Worm (Caenorhabditis elegans): Measurements from ENCODE around the gene T15H9.4.
A peak's percentile ranks its signal among the peaks of the same experiment; 100 is the strongest.

Gene T15H9.4

DNA sequence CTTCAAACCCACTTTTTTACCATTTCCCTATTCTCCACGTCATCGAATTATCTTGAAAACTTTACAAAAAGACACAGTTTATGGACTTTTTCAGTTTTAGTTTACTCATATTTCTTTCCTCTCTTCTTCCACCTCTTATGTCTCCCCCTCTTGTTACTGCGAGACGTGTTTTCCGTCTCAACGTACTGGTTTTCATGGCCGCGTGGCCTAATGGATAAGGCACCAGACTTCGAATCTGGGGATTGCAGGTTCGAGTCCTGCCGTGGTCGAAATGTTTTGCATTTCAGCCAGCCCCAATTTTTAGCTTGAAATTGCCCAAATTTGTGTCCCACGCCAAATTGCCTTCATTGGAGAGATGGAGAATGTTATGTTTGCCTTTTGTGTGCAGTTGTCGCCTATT, 45.6 kb upstream of the T15H9.4 start (continued):
- TF ChIP-seq T20F7.1 (GFP tag; optimal IDR thresholded peaks at IDR 0.05): peak; percentile 78
- TF ChIP-seq lin-1 (GFP tag; IDR thresholded peaks at IDR 0.05): peak; percentile 83
- peak; percentile 85 for TF ChIP-seq D1046.2 (GFP tag; IDR thresholded peaks at IDR 0.05)
- no peak for TF ChIP-seq ceh-82 (tag; optimal IDR thresholded peaks at IDR 0.05)
- TF ChIP-seq fkh-10 (GFP tag; optimal IDR thresholded peaks at IDR 0.05): no peak
- TF ChIP-seq unc-39 (tag; optimal IDR thresholded peaks at IDR 0.05): no peak
- peak; percentile 71 for TF ChIP-seq spr-3 (GFP tag; optimal IDR thresholded peaks at IDR 0.05)
- peak; percentile 96 for TF ChIP-seq egl-43 (GFP tag; IDR thresholded peaks at IDR 0.05)
- peak; percentile 79; the same call in 1 of the 2 replicates for TF ChIP-seq Y105C5A.15 (GFP tag; IDR thresholded peaks at IDR 0.05)
- TF ChIP-seq lin-15B (tag; optimal IDR thresholded peaks at IDR 0.05): no peak
- TF ChIP-seq ctbp-1 (GFP tag; IDR thresholded peaks at IDR 0.05): peak; percentile 78

DNA sequence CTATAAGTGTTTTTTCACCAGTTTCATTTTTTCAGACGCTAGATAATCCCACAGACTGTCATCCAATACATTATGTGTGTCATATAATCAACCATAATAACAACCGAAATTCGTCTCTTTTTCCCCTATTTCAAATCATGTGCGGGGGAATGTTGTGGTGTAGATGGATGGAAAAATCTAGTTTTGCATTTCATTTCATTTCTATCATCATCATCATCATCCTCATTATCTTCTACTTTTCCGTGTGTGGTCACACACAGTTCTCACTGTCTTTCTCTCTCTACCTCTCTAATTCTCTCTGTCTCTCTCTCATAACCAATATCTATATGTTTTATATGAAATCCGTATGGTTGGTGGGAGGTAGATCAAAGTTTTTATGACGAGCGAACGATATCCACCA, 38.3 kb upstream of the T15H9.4 start:
- TF ChIP-seq unc-62 (GFP tag; optimal IDR thresholded peaks at IDR 0.05 in 1 of 2): peak in 1 of 2 experiments; percentile 90
- TF ChIP-seq unc-62 (tag; optimal IDR thresholded peaks at IDR 0.05): no peak
- peak; percentile 41 for TF ChIP-seq nhr-28 (tag; optimal IDR thresholded peaks at IDR 0.05)
- TF ChIP-seq R02D3.7 (tag; optimal IDR thresholded peaks at IDR 0.05): no peak
- peak; percentile 59 for TF ChIP-seq hlh-30 (tag; optimal IDR thresholded peaks at IDR 0.05; ENCODE audit: insufficient read depth)
- TF ChIP-seq mxl-3 (GFP tag; optimal IDR thresholded peaks at IDR 0.05): peak; percentile 42
- no peak for TF ChIP-seq nhr-111 (GFP tag; optimal IDR thresholded peaks at IDR 0.05)
- peak in 1 of 2 experiments; percentile 8 for TF ChIP-seq mdl-1 (tag; optimal IDR thresholded peaks at IDR 0.05)

DNA sequence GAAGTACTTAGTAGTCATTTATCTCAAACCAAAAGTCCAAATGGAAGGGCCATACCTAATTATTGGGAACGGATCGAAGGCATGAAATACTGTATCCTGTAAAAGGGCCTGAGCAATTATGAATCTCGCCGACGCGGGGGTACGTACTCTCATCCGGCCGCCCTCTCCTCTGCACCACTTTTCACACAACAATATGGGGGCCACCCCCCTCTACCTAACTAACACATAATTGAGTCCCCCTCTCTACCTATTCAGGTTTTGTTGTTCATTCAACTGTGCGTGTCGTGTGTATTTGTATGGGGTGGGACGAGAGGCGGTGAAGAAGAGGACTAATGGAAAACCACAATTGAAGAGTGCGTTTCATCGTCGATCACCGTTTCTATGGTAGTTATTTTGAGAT, 37.3 kb upstream of the T15H9.4 start:
- TF ChIP-seq zag-1 (tag; optimal IDR thresholded peaks at IDR 0.05) (no peak), mes-2 (tag; optimal IDR thresholded peaks at IDR 0.05; ENCODE audit: poor library complexity, severe bottlenecking) (peak; percentile 15), dmd-9 (GFP tag; IDR thresholded peaks at IDR 0.05) (no peak), rbr-2 (tag; optimal IDR thresholded peaks at IDR 0.05) (peak; percentile 1), egl-43 (GFP tag; IDR thresholded peaks at IDR 0.05) (0 out of 2 replicates have a peak, but pooled peaks have one; percentile 58), ZK337.2 (GFP tag; IDR thresholded peaks at IDR 0.05) (no peak), daf-16 (GFP tag; optimal IDR thresholded peaks at IDR 0.05) (no peak), daf-16 (tag; optimal IDR thresholded peaks at IDR 0.05) (no peak), F44E2.7 (GFP tag; IDR thresholded peaks at IDR 0.05) (0 out of 2 replicates have a peak, but pooled peaks have one; percentile 43), unc-62 (GFP tag; optimal IDR thresholded peaks at IDR 0.05 in 1 of 2) (peak in 1 of 2 experiments; percentile 60), unc-62 (tag; optimal IDR thresholded peaks at IDR 0.05) (no peak)

DNA sequence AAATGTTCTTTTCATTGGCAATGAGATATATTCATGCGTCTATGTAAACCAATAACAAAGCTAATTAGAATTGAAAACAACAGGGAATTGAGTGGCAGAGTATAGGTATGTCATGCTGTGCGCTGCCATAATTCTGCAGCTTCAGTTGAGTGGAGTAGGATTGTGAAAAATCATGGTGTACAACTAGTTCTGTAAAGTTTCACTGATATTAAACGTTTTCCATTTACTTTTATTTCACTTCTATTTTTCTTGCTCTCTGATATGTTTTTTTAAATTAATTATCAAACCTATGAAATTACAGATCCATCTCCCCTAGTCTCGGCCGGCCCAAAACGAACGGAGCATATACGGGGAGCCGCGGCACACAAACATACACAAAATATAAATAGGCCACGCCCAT, 36.0 kb upstream of the T15H9.4 start, which contains the start of gene exc-7:
TSS of gene exc-7 (plus strand) at position 301 of the 400 bp plus-strand sequence.
- TF ChIP-seq nhr-10 (tag; optimal IDR thresholded peaks at IDR 0.05) (no peak), unc-62 (GFP tag; optimal IDR thresholded peaks at IDR 0.05 in 1 of 2) (peak in 1 of 2 experiments; percentile 83), unc-62 (tag; optimal IDR thresholded peaks at IDR 0.05) (no peak), lin-1 (GFP tag; IDR thresholded peaks at IDR 0.05) (no peak), nhr-6 (tag; optimal IDR thresholded peaks at IDR 0.05) (no peak), dpl-1 (GFP tag; optimal IDR thresholded peaks at IDR 0.05) (no peak)

ce11 chrII:9576707-9577106, 35.0 kb upstream of the T15H9.4 start:
- TF ChIP-seq hmg-1.1 (GFP tag; IDR thresholded peaks at IDR 0.05): 0 out of 2 replicates have a peak, but pooled peaks have one; percentile 32
- TF ChIP-seq ama-1 (optimal IDR thresholded peaks at IDR 0.05): no peak

- TF ChIP-seq nhr-6 (tag; optimal IDR thresholded peaks at IDR 0.05): no peak
- TF ChIP-seq egl-43 (GFP tag; IDR thresholded peaks at IDR 0.05): 0 out of 2 replicates have a peak, but pooled peaks have one; percentile 11
- TF ChIP-seq hlh-30 (tag; optimal IDR thresholded peaks at IDR 0.05; ENCODE audit: insufficient read depth): no peak
- no peak for TF ChIP-seq nhr-111 (GFP tag; optimal IDR thresholded peaks at IDR 0.05)
Measured at ce11 chrII:9577630-9578029, 34.0 kb upstream of the T15H9.4 start.

All from whole organism, L4 larva.